Fruit fly (Drosophila melanogaster) whole organism, pupa: ENCODE results near the gene CG11596.

Experiments used
- CG12605 ChIP-seq: fragments of 200-800 bp; sonication (Bioruptor generic); IDR thresholded peaks from 2 replicates; pipeline ENCODE4 v1.3.6; 2022; ENCODE audit warnings: missing biosample characterization, missing genetic modification characterization
- CG17806 ChIP-seq: fragments of 200-800 bp; sonication (Bioruptor generic); optimal IDR thresholded peaks from 2 replicates; lab custom pipeline; 2018; ENCODE audit warnings: missing biosample characterization, mild to moderate bottlenecking, missing genetic modification characterization, moderate library complexity
- CG4496 ChIP-seq: fragments of 200-800 bp; sonication (Bioruptor generic); IDR thresholded peaks from 3 replicates; pipeline ENCODE4 v1.3.6; 2022; ENCODE audit warnings: missing biosample characterization, missing genetic modification characterization
- D1 ChIP-seq: fragments of 200-800 bp; sonication (Bioruptor generic); optimal IDR thresholded peaks from 2 replicates; lab custom pipeline; 2018; ENCODE audit warnings: missing biosample characterization, mild to moderate bottlenecking, missing genetic modification characterization, moderate library complexity
- EcR ChIP-seq: fragments of 200-800 bp; sonication (Bioruptor generic); optimal IDR thresholded peaks from 3 replicates; lab custom pipeline; 2019; ENCODE audit warnings: missing biosample characterization, missing genetic modification characterization, mild to moderate bottlenecking, moderate library complexity, missing genetic modification reagents
- Snoo ChIP-seq: fragments of 200-800 bp; sonication (Bioruptor generic); optimal IDR thresholded peaks from 3 replicates; lab custom pipeline; 2017; ENCODE audit warnings: missing biosample characterization, mild to moderate bottlenecking, missing genetic modification characterization, inconsistent platforms

- no peak for TF ChIP-seq CG4496 (GFP tag; lab: Robert Waterston, UW)
- no peak for TF ChIP-seq Snoo
- no peak for TF ChIP-seq CG17806
- no peak for TF ChIP-seq CG12605 (GFP tag; lab: Robert Waterston, UW)
- no peak for TF ChIP-seq EcR
- no peak for TF ChIP-seq D1
Measured at dm6 chrX:1899445-1900085, 27.9 kb upstream of the CG11596 start.
